Fruit fly (Drosophila melanogaster) ovary, adult (tissue): ENCODE data around the gene CG16957.
A peak's percentile ranks its signal among the peaks of the same experiment; 100 is the strongest.

Source experiments
- CG17801 ChIP-seq: fragments of 200-800 bp; optimal IDR thresholded peaks from 2 replicates; lab custom pipeline; 2019; ENCODE audit warnings: missing biosample characterization, mild to moderate bottlenecking, missing genetic modification characterization, moderate library complexity; ENCODE audit not compliant: partially characterized antibody

The CG16957 gene

dm6 chr2L:13382351-13383029 lies 13.5 kb downstream of the CG16957 start, which contains the start of gene loqs:
loqs (plus strand) TSS chr2L:13382652.
- TF ChIP-seq CG17801 (GFP tag; lab: Kevin White, UChicago), result peak; percentile 29

DNA sequence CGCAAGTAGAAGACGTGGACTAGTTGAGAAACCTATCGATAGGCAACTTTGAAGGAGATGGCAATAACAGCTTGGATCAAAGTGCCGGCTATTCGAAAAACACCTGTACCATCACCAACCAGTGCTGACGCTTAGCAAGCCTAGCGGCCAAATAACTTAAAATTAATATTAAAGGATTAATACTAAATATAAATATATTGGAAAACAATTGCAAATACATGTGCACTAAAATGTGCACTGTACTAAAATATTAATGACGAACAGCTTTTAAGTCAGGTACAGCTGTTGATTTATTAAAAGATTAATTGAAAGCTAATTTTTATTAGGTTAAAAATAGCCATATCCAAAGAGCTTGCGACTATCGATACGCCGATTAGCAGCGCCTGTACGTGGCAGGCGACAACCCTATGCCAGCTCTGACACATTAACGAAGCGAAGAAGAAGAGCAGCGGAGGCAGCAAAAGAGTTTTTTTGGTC lies 17.5 kb downstream of the CG16957 start, which contains the start of the genes CG9302 and beta'COP:
Gene CG9302 (minus strand): TSS at position 51 of the 477 bp plus-strand sequence.
Gene beta'COP (plus strand): TSS at position 415 of the 477 bp plus-strand sequence.
- peak; percentile 81 for TF ChIP-seq CG17801 (GFP tag; lab: Kevin White, UChicago)

DNA sequence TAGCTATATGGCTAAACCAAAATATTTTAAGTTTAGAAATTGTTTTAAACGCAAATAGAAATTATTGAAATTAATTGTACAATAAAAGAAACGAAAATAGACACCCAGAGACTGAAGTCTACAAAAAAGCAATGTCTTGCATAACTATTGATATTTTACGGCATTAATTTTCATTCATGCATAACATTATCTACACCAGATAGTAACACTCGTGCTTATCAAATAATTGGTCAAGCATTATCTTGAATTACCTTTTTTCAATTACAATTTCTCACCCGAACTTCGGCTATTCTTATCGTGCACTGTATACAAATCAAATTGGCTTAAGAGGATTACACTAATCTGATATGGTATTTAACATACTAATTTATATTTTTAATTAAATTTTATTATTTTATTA lies 19.9 kb downstream of the CG16957 start:
- no peak for TF ChIP-seq CG17801 (GFP tag; lab: Kevin White, UChicago)

- TF ChIP-seq CG17801 (GFP tag; lab: Kevin White, UChicago), result peak; percentile 88
Measured at dm6 chr2L:13373435-13374242, 22.3 kb downstream of the CG16957 start, which contains the start of the genes Bdp1 and CG6565. Bdp1 (minus strand) TSS chr2L:13373890. CG6565 (plus strand) TSS chr2L:13374019.

- peak; percentile 66 for TF ChIP-seq CG17801 (GFP tag; lab: Kevin White, UChicago)
Measured at dm6 chr2L:13370762-13371161, 25.2 kb downstream of the CG16957 start, which contains the start of gene ND-B22. ND-B22 (minus strand) TSS chr2L:13371110.

- TF ChIP-seq CG17801 (GFP tag; lab: Kevin White, UChicago), result peak; percentile 90
Measured at dm6 chr2L:13368940-13369339, 27.0 kb downstream of the CG16957 start, which contains the start of gene CG31855. CG31855 (plus strand) TSS chr2L:13369204.

dm6 chr2L:13367378-13367777 lies 28.6 kb downstream of the CG16957 start, which contains the start of gene Tap42:
Tap42 (plus strand) TSS chr2L:13367617.
- no peak for TF ChIP-seq CG17801 (GFP tag; lab: Kevin White, UChicago)

dm6 chr2L:13366109-13366747 lies 29.8 kb downstream of the CG16957 start, which contains the start of the genes Nnp-1 and Grx3:
Nnp-1 (minus strand) TSS chr2L:13366189.
Grx3 (plus strand) TSS chr2L:13366447.
- peak; percentile 65 for TF ChIP-seq CG17801 (GFP tag; lab: Kevin White, UChicago)

- TF ChIP-seq CG17801 (GFP tag; lab: Kevin White, UChicago), result no peak
Measured at dm6 chr2L:13362953-13363352, 33.0 kb downstream of the CG16957 start.

DNA sequence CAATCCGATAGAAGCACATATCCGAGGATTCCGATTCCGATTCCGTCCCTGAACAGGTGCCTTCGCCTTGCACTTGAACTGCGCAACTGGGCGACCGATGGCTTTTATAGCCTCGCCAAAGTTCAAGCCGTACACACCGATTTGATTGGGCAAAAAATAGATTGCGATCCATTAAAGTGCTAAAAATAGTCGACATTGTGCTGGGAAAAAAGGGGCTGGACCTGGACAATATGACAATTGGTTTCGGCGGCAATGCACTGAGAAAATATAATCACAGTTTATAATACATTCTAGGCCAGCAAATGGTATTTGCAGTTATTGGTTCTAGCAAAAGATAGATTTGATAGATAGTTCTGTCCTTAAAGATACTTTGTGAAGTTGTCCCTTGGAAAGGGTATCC lies 34.5 kb downstream of the CG16957 start, which contains the start of gene CG9377:
Gene CG9377 (minus strand): TSS at position 101 of the 400 bp plus-strand sequence.
- TF ChIP-seq CG17801 (GFP tag; lab: Kevin White, UChicago), result no peak

DNA sequence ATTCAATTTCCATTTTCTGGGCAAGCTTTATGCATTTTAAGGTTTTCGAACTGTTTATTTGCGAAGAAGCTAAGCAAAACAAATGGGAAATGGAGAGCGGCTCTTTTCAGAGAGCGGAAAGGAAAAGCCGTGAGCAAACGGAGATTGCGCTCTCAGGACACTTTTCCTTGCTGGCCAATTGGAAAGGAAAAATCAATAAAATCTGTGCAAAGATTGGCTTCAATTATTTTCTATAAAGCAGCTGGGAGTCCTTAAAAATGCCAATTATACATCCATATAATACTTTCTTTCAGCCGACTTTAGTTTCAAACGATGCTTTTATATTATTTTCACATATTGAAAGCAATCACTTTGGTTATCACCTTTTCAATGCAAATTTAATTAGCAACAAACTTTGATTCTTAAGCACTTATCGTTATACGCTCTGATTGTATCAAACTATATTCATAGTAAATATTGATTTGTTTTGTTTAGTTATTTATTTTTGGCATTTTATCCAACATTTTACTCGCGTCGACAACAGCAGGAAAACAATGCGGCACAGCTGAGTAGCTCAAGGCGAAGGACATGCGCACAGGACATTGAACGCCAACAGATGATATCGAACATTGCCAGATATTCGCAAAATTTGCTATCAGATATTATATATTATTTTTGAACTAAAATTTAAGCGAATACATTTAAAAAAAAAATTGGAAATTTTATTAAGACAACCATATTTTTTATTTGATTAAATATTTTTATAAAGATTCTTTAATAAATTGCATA lies 41.2 kb downstream of the CG16957 start, which contains the start of gene CG9395:
Gene CG9395 (minus strand): TSS at position 494 of the 768 bp plus-strand sequence.
- TF ChIP-seq CG17801 (GFP tag; lab: Kevin White, UChicago), result no peak

dm6 chr2L:13349237-13349902 lies 46.6 kb downstream of the CG16957 start:
- no peak for TF ChIP-seq CG17801 (GFP tag; lab: Kevin White, UChicago)

DNA sequence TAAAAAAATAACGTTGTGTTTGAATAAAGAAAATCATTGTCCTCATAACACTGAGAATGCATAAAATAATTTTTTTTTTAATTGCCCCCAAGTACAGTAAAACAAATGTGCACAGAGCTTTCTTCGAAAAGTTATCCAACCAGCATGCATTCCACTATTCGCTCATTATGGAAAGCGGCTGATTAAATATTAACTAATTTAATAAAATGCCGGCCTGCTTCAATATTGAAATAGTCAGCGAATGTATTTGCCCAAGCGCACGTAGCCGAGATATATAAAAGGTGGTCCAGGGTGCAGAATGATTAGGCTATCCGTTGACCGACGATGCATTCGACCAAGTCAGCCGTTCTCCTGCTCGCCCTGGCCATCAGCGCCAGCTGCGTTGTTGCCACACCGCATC lies 48.5 kb downstream of the CG16957 start, which contains the start of gene CG16826:
Gene CG16826 (plus strand): TSS at position 301 of the 400 bp plus-strand sequence.
- no peak for TF ChIP-seq CG17801 (GFP tag; lab: Kevin White, UChicago)
